Fruit fly (Drosophila melanogaster): Measurements from ENCODE around the gene CG11249.

The CG11249 gene

dm6 chr3L:21715974-21716373 lies 44.0 kb downstream of the CG11249 start:
- TF ChIP-seq sv (GFP tag; optimal IDR thresholded peaks at IDR 0.05), result no peak

dm6 chr3L:21718233-21718632 lies 46.3 kb downstream of the CG11249 start:
- TF ChIP-seq pan (optimal IDR thresholded peaks at IDR 0.05) (no peak), Dfd (GFP tag; optimal IDR thresholded peaks at IDR 0.05) (peak; percentile 95)

dm6 chr3L:21720869-21721268 lies 48.9 kb downstream of the CG11249 start:
- TF ChIP-seq dl (GFP tag; optimal IDR thresholded peaks at IDR 0.05; ENCODE audit: insufficient read depth in 1 of 2, partially characterized antibody in 2 of 2) (no peak), CG32264 (GFP tag; optimal IDR thresholded peaks at IDR 0.05) (no peak), foxo (GFP tag; optimal IDR thresholded peaks at IDR 0.05) (peak in 1 of 2 experiments; percentile 9), h (GFP tag; optimal IDR thresholded peaks at IDR 0.05) (peak; percentile 16), psq (GFP tag; optimal IDR thresholded peaks at IDR 0.05) (no peak), brk (GFP tag; optimal IDR thresholded peaks at IDR 0.05) (no peak), Rel (GFP tag; optimal IDR thresholded peaks at IDR 0.05) (no peak), Rel (tag; optimal IDR thresholded peaks at IDR 0.05) (no peak), CrebA (GFP tag; optimal IDR thresholded peaks at IDR 0.05; ENCODE audit: borderline replicate concordance) (no peak), Sp1 (GFP tag; optimal IDR thresholded peaks at IDR 0.05) (no peak), usp (GFP tag; optimal IDR thresholded peaks at IDR 0.05) (no peak), fru (GFP tag; optimal IDR thresholded peaks at IDR 0.05) (peak; percentile 6), rgr (GFP tag; optimal IDR thresholded peaks at IDR 0.05) (no peak)

Measured in whole organism, wandering third instar larva.